Worm (Caenorhabditis elegans) whole organism, early embryonic: ENCODE results near the gene C42D4.3.

Experiments used
- ama-1 ChIP-seq: fragments of 150-350 bp; optimal IDR thresholded peaks from 2 replicates; lab custom pipeline; 2014
- ceh-36 ChIP-seq: sonication (generic microtip); optimal IDR thresholded peaks from 2 replicates; lab custom pipeline; 2016; ENCODE audit warnings: missing genetic modification characterization, inconsistent platforms, missing compliant biosample characterization
- ets-7 ChIP-seq: sonication (generic microtip); optimal IDR thresholded peaks from 2 replicates; lab custom pipeline; 2016; ENCODE audit warnings: missing genotype, missing genetic modification characterization, missing compliant biosample characterization
- flt-1 ChIP-seq: fragments of 200-800 bp; sonication (Bioruptor generic); IDR thresholded peaks from 2 replicates; pipeline ENCODE4 v1.3.6; 2022; ENCODE audit warnings: missing genetic modification characterization, missing compliant biosample characterization
- hmbx-1 ChIP-seq: sonication (generic microtip); optimal IDR thresholded peaks from 2 replicates; lab custom pipeline; 2016; ENCODE audit warnings: mild to moderate bottlenecking, missing genetic modification characterization, missing compliant biosample characterization
- hmg-4 ChIP-seq: fragments of 200-800 bp; sonication (Bioruptor generic); optimal IDR thresholded peaks from 2 replicates; lab custom pipeline; 2018; ENCODE audit warnings: mild to moderate bottlenecking, missing genetic modification characterization, missing compliant biosample characterization
- tbx-11 ChIP-seq: fragments of 200-800 bp; sonication (Bioruptor generic); IDR thresholded peaks from 2 replicates; pipeline ENCODE4 v1.3.6; 2022; ENCODE audit warnings: missing genetic modification characterization, missing compliant biosample characterization
- tra-4 ChIP-seq: sonication (generic microtip); optimal IDR thresholded peaks from 2 replicates; lab custom pipeline; 2017; ENCODE audit warnings: missing genetic modification characterization, missing compliant biosample characterization

DNA sequence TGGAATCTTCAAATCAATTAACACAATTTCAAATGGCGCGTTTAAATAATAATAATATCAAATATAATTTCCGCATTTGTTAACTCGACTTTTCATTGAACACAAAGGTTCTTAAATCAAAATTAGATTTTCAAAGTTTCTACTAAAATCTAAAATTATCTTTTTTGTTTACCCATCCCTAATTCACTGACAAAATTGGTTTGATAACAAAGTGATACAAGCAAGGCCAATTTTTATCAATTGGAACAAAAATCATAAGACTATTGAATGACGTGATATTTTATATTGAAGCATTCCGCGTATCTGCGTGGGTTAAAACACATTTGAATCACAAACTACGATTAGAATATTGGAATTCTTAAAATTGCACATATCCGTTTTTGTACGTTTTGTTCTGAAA, 11.4 kb downstream of the C42D4.3 start:
- no peak for TF ChIP-seq ama-1 (lab: Kevin White, UChicago)
- TF ChIP-seq ets-7: no peak
- no peak for TF ChIP-seq flt-1 (GFP tag; lab: Robert Waterston, UW)
- TF ChIP-seq ceh-36: no peak
- TF ChIP-seq tra-4 (tag; lab: Kevin White, UChicago): no peak
- no peak for TF ChIP-seq tbx-11 (GFP tag; lab: Robert Waterston, UW)
- TF ChIP-seq hmg-4 (GFP tag; lab: Kevin White, UChicago): no peak
- no peak for TF ChIP-seq hmbx-1 (tag; lab: Kevin White, UChicago)
